Worm (Caenorhabditis elegans) whole organism, L4/young adult: ENCODE data around the gene C13B4.1.

Experiments used
- dao-5 ChIP-seq: sonication (generic microtip); optimal IDR thresholded peaks from 2 replicates; lab custom pipeline; 2016; ENCODE audit warnings: missing genotype, missing genetic modification characterization, moderate library complexity, missing compliant biosample characterization
- him-1 ChIP-seq: sonication (generic microtip); optimal IDR thresholded peaks from 2 replicates; lab custom pipeline; 2016; ENCODE audit warnings: missing genotype, missing genetic modification reagents, missing genetic modification characterization, missing compliant biosample characterization

- TF ChIP-seq him-1 (no peak), dao-5 (tag; lab: Kevin White, UChicago) (no peak)
Observed at ce11 chrII:14474700-14475099, 4.7 kb downstream of the C13B4.1 start.
